Fruit fly (Drosophila melanogaster): ENCODE results near the gene RpS3.

Gene RpS3

dm6 chr3R:23347432-23348305 lies 10.9 kb upstream of the RpS3 start, which contains the start of gene PolE1:
Gene PolE1, plus strand, starts transcription at chr3R:23348128.
- TF ChIP-seq GATAd (GFP tag; optimal IDR thresholded peaks at IDR 0.05) (no peak), sv (GFP tag; optimal IDR thresholded peaks at IDR 0.05) (no peak), rgr (GFP tag; optimal IDR thresholded peaks at IDR 0.05) (peak; percentile 47), CG9705 (GFP tag; optimal IDR thresholded peaks at IDR 0.05) (peak; percentile 5), OdsH (GFP tag; optimal IDR thresholded peaks at IDR 0.05) (peak; percentile 8), h (GFP tag; optimal IDR thresholded peaks at IDR 0.05) (peak; percentile 24), HLH106 (tag; optimal IDR thresholded peaks at IDR 0.05) (peak; percentile 12), dl (GFP tag; optimal IDR thresholded peaks at IDR 0.05; ENCODE audit: insufficient read depth in 1 of 2, partially characterized antibody in 2 of 2) (peak in 1 of 2 experiments; percentile 9), Dfd (GFP tag; optimal IDR thresholded peaks at IDR 0.05) (no peak), usp (GFP tag; optimal IDR thresholded peaks at IDR 0.05) (no peak), Hr78 (GFP tag; optimal IDR thresholded peaks at IDR 0.05) (no peak), Abd-B (GFP tag; optimal IDR thresholded peaks at IDR 0.05) (no peak), dsf (GFP tag; optimal IDR thresholded peaks at IDR 0.05; ENCODE audit: borderline replicate concordance) (no peak), sage (GFP tag; optimal IDR thresholded peaks at IDR 0.05) (no peak), Myc (optimal IDR thresholded peaks at IDR 0.05) (peak; percentile 4), foxo (GFP tag; optimal IDR thresholded peaks at IDR 0.05) (peak in 1 of 2 experiments; percentile 34), Hr83 (GFP tag; optimal IDR thresholded peaks at IDR 0.05; ENCODE audit: poor library complexity, severe bottlenecking) (peak; percentile 68), Mio (GFP tag; optimal IDR thresholded peaks at IDR 0.05) (no peak), Rel (GFP tag; optimal IDR thresholded peaks at IDR 0.05) (no peak), Rel (tag; optimal IDR thresholded peaks at IDR 0.05) (peak; percentile 14), Sp1 (GFP tag; optimal IDR thresholded peaks at IDR 0.05) (no peak), fru (GFP tag; optimal IDR thresholded peaks at IDR 0.05) (peak; percentile 95), pan (optimal IDR thresholded peaks at IDR 0.05) (no peak)

dm6 chr3R:23355829-23356738 lies 2.5 kb upstream of the RpS3 start, which contains the start of the genes ATPsynCF6 and Sec13:
Gene ATPsynCF6, minus strand, starts transcription at chr3R:23356064.
Gene Sec13, plus strand, starts transcription at chr3R:23356278.
- TF ChIP-seq fru (GFP tag; optimal IDR thresholded peaks at IDR 0.05), result peak; percentile 25
- TF ChIP-seq CG32264 (GFP tag; optimal IDR thresholded peaks at IDR 0.05), result no peak
- TF ChIP-seq Dif (GFP tag; optimal IDR thresholded peaks at IDR 0.05; ENCODE audit: partially characterized antibody), result no peak
- peak; percentile 53 for TF ChIP-seq Hr83 (GFP tag; optimal IDR thresholded peaks at IDR 0.05; ENCODE audit: poor library complexity, severe bottlenecking)
- peak; percentile 68 for TF ChIP-seq sage (GFP tag; optimal IDR thresholded peaks at IDR 0.05)
- no peak for TF ChIP-seq Abd-B (GFP tag; optimal IDR thresholded peaks at IDR 0.05)
- TF ChIP-seq OdsH (GFP tag; optimal IDR thresholded peaks at IDR 0.05), result no peak
- TF ChIP-seq brk (GFP tag; optimal IDR thresholded peaks at IDR 0.05), result no peak
- no peak for TF ChIP-seq br (GFP tag; optimal IDR thresholded peaks at IDR 0.05)
- TF ChIP-seq psq (GFP tag; optimal IDR thresholded peaks at IDR 0.05), result no peak
- TF ChIP-seq Hnf4 (GFP tag; optimal IDR thresholded peaks at IDR 0.05), result no peak
- no peak for TF ChIP-seq GATAd (GFP tag; optimal IDR thresholded peaks at IDR 0.05)
- no peak for TF ChIP-seq N (GFP tag; optimal IDR thresholded peaks at IDR 0.05)
- TF ChIP-seq Vsx2 (GFP tag; optimal IDR thresholded peaks at IDR 0.05; ENCODE audit: partially characterized antibody), result no peak
- peak; percentile 58 for TF ChIP-seq woc (GFP tag; optimal IDR thresholded peaks at IDR 0.05)
- TF ChIP-seq HLH106 (tag; optimal IDR thresholded peaks at IDR 0.05), result peak; percentile 57
- TF ChIP-seq Hr78 (GFP tag; optimal IDR thresholded peaks at IDR 0.05), result no peak
- TF ChIP-seq Dfd (GFP tag; optimal IDR thresholded peaks at IDR 0.05), result no peak
- peak; percentile 52 for TF ChIP-seq rgr (GFP tag; optimal IDR thresholded peaks at IDR 0.05)
- TF ChIP-seq dl (GFP tag; optimal IDR thresholded peaks at IDR 0.05; ENCODE audit: insufficient read depth in 1 of 2, partially characterized antibody in 2 of 2), result no peak
- TF ChIP-seq Mio (GFP tag; optimal IDR thresholded peaks at IDR 0.05), result no peak
- no peak for TF ChIP-seq sv (GFP tag; optimal IDR thresholded peaks at IDR 0.05)
- TF ChIP-seq Myc (optimal IDR thresholded peaks at IDR 0.05), result peak; percentile 36
- no peak for TF ChIP-seq CrebA (GFP tag; optimal IDR thresholded peaks at IDR 0.05; ENCODE audit: borderline replicate concordance)
- TF ChIP-seq foxo (GFP tag; optimal IDR thresholded peaks at IDR 0.05), result peak in 1 of 2 experiments; percentile 77
- peak; percentile 14 for TF ChIP-seq ey (GFP tag; optimal IDR thresholded peaks at IDR 0.05)
- no peak for TF ChIP-seq pan (optimal IDR thresholded peaks at IDR 0.05)
- TF ChIP-seq lola (GFP tag; optimal IDR thresholded peaks at IDR 0.05), result no peak
- no peak for TF ChIP-seq usp (GFP tag; optimal IDR thresholded peaks at IDR 0.05)
- TF ChIP-seq CG9705 (GFP tag; optimal IDR thresholded peaks at IDR 0.05), result peak; percentile 53
- TF ChIP-seq h (GFP tag; optimal IDR thresholded peaks at IDR 0.05), result peak; percentile 48
- TF ChIP-seq dmrt93B (GFP tag; optimal IDR thresholded peaks at IDR 0.05), result no peak
- TF ChIP-seq Sp1 (GFP tag; optimal IDR thresholded peaks at IDR 0.05), result peak; percentile 44
- no peak for TF ChIP-seq jim (GFP tag; optimal IDR thresholded peaks at IDR 0.05)
- no peak for TF ChIP-seq Rel (GFP tag; optimal IDR thresholded peaks at IDR 0.05)
- TF ChIP-seq Rel (tag; optimal IDR thresholded peaks at IDR 0.05), result no peak
- no peak for TF ChIP-seq dsf (GFP tag; optimal IDR thresholded peaks at IDR 0.05; ENCODE audit: borderline replicate concordance)
- no peak for TF ChIP-seq tai (GFP tag; optimal IDR thresholded peaks at IDR 0.05)
- TF ChIP-seq Jra (GFP tag; optimal IDR thresholded peaks at IDR 0.05), result no peak

Measured in whole organism, wandering third instar larva.